Worm (Caenorhabditis elegans) whole organism, L4 larva: Measurements from ENCODE around the gene dsl-7.

Experiments
- F37D6.2 ChIP-seq: sonication (generic microtip); optimal IDR thresholded peaks from 2 replicates; lab custom pipeline; 2016; ENCODE audit warnings: mild to moderate bottlenecking, missing genetic modification characterization, missing compliant biosample characterization
- F49E8.2 ChIP-seq: sonication (generic microtip); optimal IDR thresholded peaks from 2 replicates; lab custom pipeline; 2016; ENCODE audit warnings: missing compliant biosample characterization, mild to moderate bottlenecking, missing genetic modification characterization, borderline replicate concordance
- T20F7.1 ChIP-seq: fragments of 200-800 bp; sonication (Bioruptor generic); optimal IDR thresholded peaks from 2 replicates; lab custom pipeline; 2018; ENCODE audit warnings: mild to moderate bottlenecking, missing genetic modification characterization, missing compliant biosample characterization
- T26A8.4 ChIP-seq: fragments of 200-800 bp; sonication (Bioruptor generic); IDR thresholded peaks from 2 replicates; pipeline ENCODE4 v1.3.6; 2022; ENCODE audit warnings: missing genetic modification characterization, missing compliant biosample characterization
- Y105C5A.15 ChIP-seq: fragments of 200-800 bp; sonication (Bioruptor generic); IDR thresholded peaks from 2 replicates; pipeline ENCODE4 v1.3.6; 2022; ENCODE audit warnings: missing genetic modification characterization, missing compliant biosample characterization
- Y48G9A.11 ChIP-seq: fragments of 200-800 bp; sonication (Bioruptor generic); IDR thresholded peaks from 2 replicates; pipeline ENCODE4 v1.3.6; 2022; ENCODE audit warnings: missing genetic modification reagents, missing genetic modification characterization, missing compliant biosample characterization
- Y5F2A.4 ChIP-seq: fragments of 200-800 bp; sonication (Bioruptor generic); optimal IDR thresholded peaks from 2 replicates; lab custom pipeline; 2018; ENCODE audit warnings: mild to moderate bottlenecking, missing genetic modification characterization, missing compliant biosample characterization
- aha-1 ChIP-seq: fragments of 150-350 bp; peaks from one replicate; lab custom pipeline; 2014; ENCODE audit warnings: missing biosample characterization, missing genetic modification characterization
- aly-2 ChIP-seq: sonication (generic microtip); optimal IDR thresholded peaks from 2 replicates; lab custom pipeline; 2018; ENCODE audit warnings: missing biosample characterization, missing genetic modification characterization
- ama-1 ChIP-seq: fragments of 150-350 bp; optimal IDR thresholded peaks from 2 replicates; lab custom pipeline; 2014; ENCODE audit warnings: inconsistent platforms, mixed read lengths
- arid-1 ChIP-seq: fragments of 200-800 bp; sonication (Bioruptor generic); conservative IDR thresholded peaks from 2 replicates; pipeline ENCODE4 v1.3.6; 2022; ENCODE audit warnings: missing genetic modification reagents, missing genetic modification characterization, missing compliant biosample characterization
- ceh-32 ChIP-seq: sonication (generic microtip); optimal IDR thresholded peaks from 2 replicates; lab custom pipeline; 2016; ENCODE audit warnings: mild to moderate bottlenecking, missing genetic modification characterization, missing compliant biosample characterization; ENCODE audit not compliant: poor library complexity
- ceh-62 ChIP-seq: sonication (generic microtip); optimal IDR thresholded peaks from 2 replicates; lab custom pipeline; 2017; ENCODE audit warnings: missing biosample characterization, missing genetic modification characterization
- cey-2 ChIP-seq: sonication (generic microtip); optimal IDR thresholded peaks from 3 replicates; lab custom pipeline; 2017; ENCODE audit warnings: missing genetic modification characterization, mild to moderate bottlenecking, missing compliant biosample characterization, antibody characterized with exemption, borderline replicate concordance; ENCODE audit not compliant: insufficient read depth
- dmd-6 ChIP-seq: fragments of 200-800 bp; sonication (Bioruptor generic); IDR thresholded peaks from 2 replicates; pipeline ENCODE4 v1.3.6; 2022; ENCODE audit warnings: missing genetic modification reagents, missing genetic modification characterization, missing compliant biosample characterization
- dpl-1 ChIP-seq: fragments of 150-350 bp; optimal IDR thresholded peaks from 2 replicates; lab custom pipeline; 2014; ENCODE audit warnings: missing biosample characterization, missing genetic modification reagents, missing genetic modification characterization
- duxl-1 ChIP-seq: sonication (generic microtip); optimal IDR thresholded peaks from 2 replicates; lab custom pipeline; 2016; ENCODE audit warnings: mild to moderate bottlenecking, missing genetic modification characterization, moderate library complexity, missing compliant biosample characterization; ENCODE audit not compliant: poor library complexity
- egl-27 ChIP-seq: sonication (generic microtip); optimal IDR thresholded peaks from 3 replicates; lab custom pipeline; 2017; ENCODE audit warnings: missing biosample characterization, missing genetic modification reagents, missing genetic modification characterization
- egl-43 ChIP-seq: fragments of 200-800 bp; sonication (Bioruptor generic); IDR thresholded peaks from 2 replicates; pipeline ENCODE4 v1.3.6; 2022; ENCODE audit warnings: missing genetic modification reagents, missing genetic modification characterization, missing compliant biosample characterization
- hif-1 ChIP-seq, 2 experiments: sonication (generic microtip); optimal IDR thresholded peaks; 2 replicates each; lab custom pipeline; 2016 to 2017; ENCODE audit warnings: missing compliant biosample characterization in 2 of 2, missing genetic modification characterization in 2 of 2, missing genetic modification reagents in 2 of 2, missing genotype in 2 of 2, mild to moderate bottlenecking in 1 of 2
- hlh-11 ChIP-seq: fragments of 200-800 bp; sonication (Bioruptor generic); optimal IDR thresholded peaks from 2 replicates; lab custom pipeline; 2018; ENCODE audit warnings: mild to moderate bottlenecking, missing genetic modification characterization, missing compliant biosample characterization
- jun-1 ChIP-seq: fragments of 150-350 bp; optimal IDR thresholded peaks from 2 replicates; lab custom pipeline; 2014; ENCODE audit warnings: missing biosample characterization, missing genetic modification reagents, missing genetic modification characterization
- lin-13 ChIP-seq: fragments of 150-350 bp; optimal IDR thresholded peaks from 2 replicates; lab custom pipeline; 2014; ENCODE audit warnings: missing biosample characterization, missing genetic modification reagents, missing genetic modification characterization
- lin-15B ChIP-seq: fragments of 150-350 bp; sonication (generic microtip); optimal IDR thresholded peaks from 3 replicates; lab custom pipeline; 2014; ENCODE audit warnings: missing biosample characterization, missing genetic modification characterization
- lin-29 ChIP-seq: fragments of 200-800 bp; sonication (Bioruptor generic); IDR thresholded peaks from 2 replicates; pipeline ENCODE4 v1.3.6; 2022; ENCODE audit warnings: missing genetic modification reagents, missing genetic modification characterization, missing compliant biosample characterization
- lin-38 ChIP-seq: fragments of 200-800 bp; sonication (Bioruptor generic); IDR thresholded peaks from 2 replicates; pipeline ENCODE4 v1.3.6; 2022; ENCODE audit warnings: missing genetic modification reagents, missing genetic modification characterization, missing compliant biosample characterization
- lin-39 ChIP-seq: fragments of 150-350 bp; optimal IDR thresholded peaks from 2 replicates; lab custom pipeline; 2014; ENCODE audit warnings: missing biosample characterization, missing genetic modification reagents, missing genetic modification characterization
- lsy-2 ChIP-seq, 2 experiments: fragments of 150-350 bp in 1 of 2; sonication (generic microtip) in 1 of 2; optimal IDR thresholded peaks; 2 replicates each; lab custom pipeline; 2014 to 2017; ENCODE audit warnings: missing biosample characterization in 2 of 2, missing genetic modification characterization in 2 of 2
- mdl-1 ChIP-seq, 2 experiments: fragments of 150-350 bp in 1 of 2; sonication (generic microtip) in 1 of 2; optimal IDR thresholded peaks; 2 replicates each; lab custom pipeline; 2014 to 2017; ENCODE audit warnings: missing biosample characterization in 2 of 2, missing genetic modification characterization in 2 of 2
- mdt-29 ChIP-seq: fragments of 200-800 bp; sonication (Bioruptor generic); IDR thresholded peaks from 2 replicates; pipeline ENCODE4 v1.3.6; 2022; ENCODE audit warnings: missing genetic modification reagents, missing genetic modification characterization, missing compliant biosample characterization
- mes-2 ChIP-seq: sonication (generic microtip); optimal IDR thresholded peaks from 2 replicates; lab custom pipeline; 2016; ENCODE audit warnings: missing genotype, mild to moderate bottlenecking, missing genetic modification characterization, missing compliant biosample characterization; ENCODE audit not compliant: poor library complexity, severe bottlenecking
- mxl-2 ChIP-seq: fragments of 200-800 bp; sonication (Bioruptor generic); conservative IDR thresholded peaks from 2 replicates; pipeline ENCODE4 v1.3.6; 2022; ENCODE audit warnings: missing genetic modification reagents, missing genetic modification characterization, missing compliant biosample characterization
- mxl-3 ChIP-seq: fragments of 200-800 bp; sonication (Bioruptor generic); optimal IDR thresholded peaks from 2 replicates; lab custom pipeline; 2018; ENCODE audit warnings: mild to moderate bottlenecking, missing genetic modification characterization, missing compliant biosample characterization
- nhr-102 ChIP-seq: sonication (generic microtip); optimal IDR thresholded peaks from 2 replicates; lab custom pipeline; 2016; ENCODE audit warnings: mild to moderate bottlenecking, missing genetic modification characterization, moderate library complexity, missing compliant biosample characterization
- nhr-11 ChIP-seq: fragments of 150-350 bp; optimal IDR thresholded peaks from 2 replicates; lab custom pipeline; 2014; ENCODE audit warnings: missing biosample characterization, missing genetic modification characterization
- nhr-28 ChIP-seq: fragments of 150-350 bp; optimal IDR thresholded peaks from 2 replicates; lab custom pipeline; 2014; ENCODE audit warnings: missing biosample characterization, missing genetic modification characterization
- nhr-42 ChIP-seq: fragments of 200-800 bp; sonication (Bioruptor generic); IDR thresholded peaks from 2 replicates; pipeline ENCODE4 v1.3.6; 2022; ENCODE audit warnings: missing genetic modification characterization, missing compliant biosample characterization
- nhr-48 ChIP-seq: sonication (generic microtip); optimal IDR thresholded peaks from 2 replicates; lab custom pipeline; 2016; ENCODE audit warnings: mild to moderate bottlenecking, missing genetic modification characterization, missing compliant biosample characterization
- nhr-6 ChIP-seq: fragments of 150-350 bp; optimal IDR thresholded peaks from 2 replicates; lab custom pipeline; 2014; ENCODE audit warnings: missing biosample characterization, missing genetic modification characterization
- set-16 ChIP-seq: fragments of 200-800 bp; sonication (Bioruptor generic); IDR thresholded peaks from 2 replicates; pipeline ENCODE4 v1.3.6; 2022; ENCODE audit warnings: missing genetic modification reagents, missing genetic modification characterization, missing compliant biosample characterization
- snpc-1.2 ChIP-seq: fragments of 200-800 bp; sonication (Bioruptor generic); IDR thresholded peaks from 2 replicates; pipeline ENCODE4 v1.3.6; 2022; ENCODE audit warnings: missing genetic modification reagents, missing genetic modification characterization, missing compliant biosample characterization
- spr-1 ChIP-seq: sonication (generic microtip); optimal IDR thresholded peaks from 2 replicates; lab custom pipeline; 2016; ENCODE audit warnings: mild to moderate bottlenecking, missing genetic modification characterization, missing compliant biosample characterization
- tra-1 ChIP-seq: fragments of 200-800 bp; sonication (Bioruptor generic); IDR thresholded peaks from 2 replicates; pipeline ENCODE4 v1.3.6; 2022; ENCODE audit warnings: missing genetic modification reagents, missing genetic modification characterization, missing compliant biosample characterization
- unc-130 ChIP-seq: sonication (generic microtip); optimal IDR thresholded peaks from 2 replicates; lab custom pipeline; 2016; ENCODE audit warnings: missing genetic modification reagents, missing genetic modification characterization, missing compliant biosample characterization
- zfp-2 ChIP-seq: sonication (generic microtip); optimal IDR thresholded peaks from 2 replicates; lab custom pipeline; 2016; ENCODE audit warnings: mild to moderate bottlenecking, missing genetic modification characterization, missing compliant biosample characterization
- zip-11 ChIP-seq: fragments of 200-800 bp; sonication (Bioruptor generic); IDR thresholded peaks from 2 replicates; pipeline ENCODE4 v1.3.6; 2022; ENCODE audit warnings: missing genetic modification characterization, missing compliant biosample characterization
- zip-2 ChIP-seq: fragments of 150-350 bp; optimal IDR thresholded peaks from 2 replicates; lab custom pipeline; 2014; ENCODE audit warnings: missing biosample characterization, missing genetic modification characterization

The dsl-7 gene

DNA sequence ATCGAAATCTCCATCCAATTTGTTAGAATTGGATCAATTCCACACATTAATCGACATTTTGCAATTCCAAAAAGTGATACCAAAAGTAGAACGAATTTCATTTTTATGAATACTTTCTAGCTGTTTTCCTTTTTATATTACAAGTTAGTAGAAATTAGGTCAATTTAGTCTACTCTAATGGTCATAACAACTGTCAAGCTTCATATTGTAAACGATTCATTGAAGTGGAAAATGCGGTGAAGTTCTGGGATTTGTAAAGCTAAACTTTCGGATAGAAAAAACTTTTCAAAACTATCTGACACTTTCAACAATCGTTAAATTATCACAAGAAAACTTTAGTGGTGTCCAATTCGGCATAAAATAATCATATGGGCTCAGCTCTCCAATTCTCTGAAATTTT lies 41.7 kb downstream of the dsl-7 start, which contains the start of gene W07G4.7:
Gene W07G4.7, minus strand, starts transcription at position 101 of the 400 bp plus-strand sequence.
- TF ChIP-seq aly-2 (tag; lab: Kevin White, UChicago) (no peak), zip-11 (GFP tag; lab: Robert Waterston, UW) (no peak), duxl-1 (tag; lab: Kevin White, UChicago) (no peak), aha-1 (tag; lab: Kevin White, UChicago) (no peak), Y105C5A.15 (GFP tag; lab: Robert Waterston, UW) (no peak), mxl-2 (GFP tag; lab: Robert Waterston, UW) (no peak), F37D6.2 (tag; lab: Kevin White, UChicago) (no peak), ceh-62 (tag; lab: Kevin White, UChicago) (no peak), egl-27 (tag; lab: Kevin White, UChicago) (no peak), set-16 (GFP tag; lab: Robert Waterston, UW) (no peak), unc-130 (no peak), arid-1 (GFP tag; lab: Robert Waterston, UW) (no peak), cey-2 (tag; lab: Kevin White, UChicago) (no peak), Y48G9A.11 (no peak), ceh-32 (tag; lab: Kevin White, UChicago) (no peak), snpc-1.2 (no peak)

DNA sequence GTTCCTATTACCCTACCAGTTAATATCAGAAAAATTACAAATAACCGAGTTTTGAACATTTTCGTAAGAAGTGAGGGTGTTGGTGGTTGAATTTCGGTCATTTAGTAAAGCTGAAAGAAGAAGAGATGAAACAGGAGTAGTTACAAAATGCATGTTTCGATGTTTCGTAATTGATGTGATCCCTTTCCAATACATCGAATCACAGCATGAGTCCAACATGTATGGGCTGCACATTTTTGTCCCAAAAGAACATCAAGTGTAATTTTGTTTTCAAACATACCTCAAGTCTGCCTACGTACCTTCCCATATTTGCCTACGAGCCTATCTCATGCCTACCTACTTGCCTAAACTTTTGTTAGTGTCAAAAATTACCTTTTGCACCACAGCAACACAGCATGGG lies 43.5 kb downstream of the dsl-7 start, which contains the start of gene W07G4.2:
Gene W07G4.2, minus strand, starts transcription at position 101 of the 400 bp plus-strand sequence.
- no peak for TF ChIP-seq Y5F2A.4 (GFP tag; lab: Kevin White, UChicago)
- no peak for TF ChIP-seq hif-1 (tag; optimal IDR thresholded peaks at IDR 0.05; lab: Kevin White, UChicago)
- no peak for TF ChIP-seq F49E8.2
- no peak for TF ChIP-seq nhr-6 (tag; lab: Kevin White, UChicago)
- TF ChIP-seq zip-2 (tag; lab: Kevin White, UChicago) = no peak
- no peak for TF ChIP-seq egl-43 (GFP tag; lab: Robert Waterston, UW)
- TF ChIP-seq mes-2 = no peak
- TF ChIP-seq mdt-29 = no peak
- TF ChIP-seq lin-13 (GFP tag; lab: Kevin White, UChicago) = no peak
- TF ChIP-seq Y105C5A.15 (GFP tag; lab: Robert Waterston, UW) = no peak
- TF ChIP-seq lin-38 (GFP tag; lab: Robert Waterston, UW) = no peak
- no peak for TF ChIP-seq jun-1 (tag; lab: Kevin White, UChicago)
- TF ChIP-seq, all 104 proteins: peak for 0

ce11 chrV:13041666-13042065 lies 48.7 kb downstream of the dsl-7 start, which contains the start of gene scyl-1:
Gene scyl-1 (minus strand): TSS chrV:13041721.
- peak; percentile 78 for TF ChIP-seq hlh-11 (tag; lab: Kevin White, UChicago)
- TF ChIP-seq T26A8.4 (GFP tag; lab: Robert Waterston, UW) = peak; percentile 75
- no peak for TF ChIP-seq ama-1 (lab: Kevin White, UChicago)
- 0 out of 2 replicates have a peak, but pooled peaks have one; percentile 21 for TF ChIP-seq lin-29 (GFP tag; lab: Robert Waterston, UW)
- TF ChIP-seq spr-1 (tag; lab: Kevin White, UChicago) = peak; percentile 10
- peak in 1 of 2 experiments; percentile 46 for TF ChIP-seq hif-1 (tag; optimal IDR thresholded peaks at IDR 0.05; lab: Kevin White, UChicago)
- TF ChIP-seq ceh-32 (tag; lab: Kevin White, UChicago) = no peak
- TF ChIP-seq mxl-3 (GFP tag; lab: Kevin White, UChicago) = peak; percentile 15
- TF ChIP-seq T20F7.1 (GFP tag; lab: Kevin White, UChicago) = peak; percentile 70
- no peak for TF ChIP-seq lin-15B (tag; lab: Kevin White, UChicago)
- TF ChIP-seq nhr-28 (tag; lab: Kevin White, UChicago) = peak; percentile 70
- TF ChIP-seq tra-1 (GFP tag; lab: Robert Waterston, UW) = no peak
- peak; percentile 66 for TF ChIP-seq nhr-42
- peak; percentile 8 for TF ChIP-seq jun-1 (tag; lab: Kevin White, UChicago)
- TF ChIP-seq lsy-2 (tag; optimal IDR thresholded peaks at IDR 0.05; lab: Kevin White, UChicago) = peak in 1 of 2 experiments; percentile 90
- TF ChIP-seq zfp-2 (tag; lab: Kevin White, UChicago) = no peak
- TF ChIP-seq dmd-6 (GFP tag; lab: Robert Waterston, UW) = peak; percentile 76
- TF ChIP-seq lin-39 (tag; lab: Kevin White, UChicago) = no peak
- TF ChIP-seq nhr-11 (tag; lab: Kevin White, UChicago) = peak; percentile 56
- peak; percentile 89 for TF ChIP-seq mes-2
- TF ChIP-seq nhr-102 (tag; lab: Kevin White, UChicago) = peak; percentile 45
- TF ChIP-seq arid-1 (GFP tag; lab: Robert Waterston, UW) = 0 out of 2 replicates have a peak, but pooled peaks have one; percentile 25
- TF ChIP-seq duxl-1 (tag; lab: Kevin White, UChicago) = peak; percentile 30
- TF ChIP-seq nhr-48 (tag; lab: Kevin White, UChicago) = peak; percentile 36
- TF ChIP-seq mdl-1 (tag; optimal IDR thresholded peaks at IDR 0.05; lab: Kevin White, UChicago) = peak in 1 of 2 experiments; percentile 59
- peak; percentile 74 for TF ChIP-seq dpl-1 (GFP tag; lab: Kevin White, UChicago)
